Worm (Caenorhabditis elegans) whole organism, L3 larva: ENCODE measurements around the gene R04D3.3.

Experiments used
- lin-39 ChIP-seq: fragments of 150-350 bp; optimal IDR thresholded peaks from 2 replicates; lab custom pipeline; 2018; ENCODE audit warnings: missing biosample characterization, missing genetic modification reagents, missing genetic modification characterization
- pqm-1 ChIP-seq: fragments of 150-350 bp; optimal IDR thresholded peaks from 2 replicates; lab custom pipeline; 2017; ENCODE audit warnings: missing biosample characterization, missing genetic modification characterization, inconsistent platforms
- snpc-4 ChIP-seq: fragments of 150-350 bp; optimal IDR thresholded peaks from 2 replicates; lab custom pipeline; 2014; ENCODE audit warnings: missing biosample characterization, missing genetic modification characterization
- unc-62 ChIP-seq: fragments of 150-350 bp; sonication (generic microtip); optimal IDR thresholded peaks from 4 replicates; lab custom pipeline; 2014; ENCODE audit warnings: missing biosample characterization, missing genetic modification reagents, missing genetic modification characterization

DNA sequence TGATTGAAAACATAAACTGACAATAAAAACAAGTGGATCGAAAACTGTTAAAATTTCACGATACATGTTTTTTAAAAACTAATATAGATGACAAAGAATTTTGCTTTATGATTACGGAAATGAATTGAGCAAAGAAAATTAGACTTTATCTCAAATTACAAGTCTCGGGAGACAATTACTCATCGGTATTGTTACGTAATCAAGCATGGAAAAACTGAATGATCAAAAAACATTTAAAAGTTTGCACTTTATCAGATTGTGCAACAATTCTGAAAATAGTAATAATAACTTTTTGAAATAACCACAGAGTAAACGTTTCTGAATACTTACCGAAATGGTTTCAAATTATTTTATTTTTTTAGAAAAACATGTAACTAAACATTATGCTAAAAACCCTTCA, 15.3 kb upstream of the R04D3.3 start, which contains the start of gene srd-43:
- TF ChIP-seq lin-39, result no peak
- no peak for TF ChIP-seq pqm-1
- TF ChIP-seq unc-62, result no peak
- no peak for TF ChIP-seq snpc-4 (tag; lab: Kevin White, UChicago)
